Worm (Caenorhabditis elegans): Measurements from ENCODE around the gene ceh-20.

DNA sequence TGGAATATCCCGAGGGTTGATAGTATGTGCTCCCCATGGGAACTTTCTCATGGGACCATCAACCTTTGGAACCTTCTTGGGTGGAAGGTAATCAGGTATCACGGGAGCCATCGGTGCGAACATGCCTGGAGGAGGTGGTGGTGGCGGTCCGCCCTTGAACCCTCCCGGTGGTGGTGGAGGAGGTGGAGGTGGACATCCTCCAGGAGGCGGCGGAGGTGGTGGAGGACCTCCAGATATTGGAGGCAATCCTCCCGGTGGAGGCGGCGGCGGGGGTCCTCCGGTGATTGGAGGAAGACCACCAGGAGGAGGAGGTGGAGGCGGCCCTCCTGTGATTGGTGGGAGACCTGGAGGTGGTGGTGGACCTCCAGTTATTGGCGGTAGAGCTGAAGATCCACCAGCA, 46.2 kb downstream of the ceh-20 start:
- TF ChIP-seq W03F9.2 (tag; optimal IDR thresholded peaks at IDR 0.05) (no peak), him-1 (tag; optimal IDR thresholded peaks at IDR 0.05) (no peak), dao-5 (tag; optimal IDR thresholded peaks at IDR 0.05) (no peak)

Measured in whole organism, L4/young adult.